Fruit fly (Drosophila melanogaster): ENCODE results near the gene CG33687.

- no peak for TF ChIP-seq CG4496 (GFP tag; IDR thresholded peaks at IDR 0.05)
- TF ChIP-seq gl (tag; optimal IDR thresholded peaks at IDR 0.05): no peak
- TF ChIP-seq CG10348 (GFP tag; IDR thresholded peaks at IDR 0.05): no peak
- TF ChIP-seq Snoo (tag; optimal IDR thresholded peaks at IDR 0.05): no peak
- no peak for TF ChIP-seq Ets98B (GFP tag; IDR thresholded peaks at IDR 0.05)
- TF ChIP-seq CG32121 (GFP tag; IDR thresholded peaks at IDR 0.05): no peak
- TF ChIP-seq CG17806 (tag; optimal IDR thresholded peaks at IDR 0.05): no peak
- no peak for TF ChIP-seq D1 (tag; optimal IDR thresholded peaks at IDR 0.05)
- no peak for TF ChIP-seq CG14655 (GFP tag; optimal IDR thresholded peaks at IDR 0.05)
- no peak for TF ChIP-seq CG15710 (tag; optimal IDR thresholded peaks at IDR 0.05)
- no peak for TF ChIP-seq EcR (GFP tag; optimal IDR thresholded peaks at IDR 0.05)
These were observed 26.4 kb upstream of the CG33687 start, which contains the start of gene CG33795 for dm6 chr3L:16171280-16171679.

Data from whole organism, pupa.